Fruit fly (Drosophila melanogaster) whole organism, embryonic: Measurements from ENCODE around the gene Smu1.
A peak's percentile ranks its signal among the peaks of the same experiment; 100 is the strongest.

Source experiments
- B-H2 ChIP-seq: fragments of 200-800 bp; sonication (Bioruptor generic); optimal IDR thresholded peaks from 2 replicates; lab custom pipeline; 2018; ENCODE audit warnings: missing biosample characterization, mild to moderate bottlenecking, missing genetic modification characterization
- CG10274 ChIP-seq: fragments of 200-800 bp; sonication (Bioruptor generic); optimal IDR thresholded peaks from 3 replicates; lab custom pipeline; 2017; ENCODE audit warnings: missing biosample characterization, mild to moderate bottlenecking, missing genetic modification characterization
- CG11093 ChIP-seq: fragments of 200-800 bp; sonication (Bioruptor generic); IDR thresholded peaks from 3 replicates; pipeline ENCODE4 v1.3.6; 2022; ENCODE audit warnings: missing biosample characterization, missing genetic modification characterization
- CG11456 ChIP-seq: fragments of 200-800 bp; sonication (Bioruptor generic); IDR thresholded peaks from 3 replicates; pipeline ENCODE4 v1.3.6; 2022; ENCODE audit warnings: missing biosample characterization, missing genetic modification characterization
- CG11560 ChIP-seq: fragments of 200-800 bp; sonication (Bioruptor generic); IDR thresholded peaks from 3 replicates; pipeline ENCODE4 v1.3.6; 2022; ENCODE audit warnings: missing biosample characterization, missing genetic modification characterization
- CG11723 ChIP-seq: fragments of 200-800 bp; sonication (Bioruptor generic); optimal IDR thresholded peaks from 2 replicates; lab custom pipeline; 2017; ENCODE audit warnings: missing biosample characterization, mild to moderate bottlenecking, missing genetic modification characterization
- CG12155 ChIP-seq: fragments of 200-800 bp; sonication (Bioruptor generic); optimal IDR thresholded peaks from 3 replicates; lab custom pipeline; 2016; ENCODE audit warnings: missing biosample characterization, missing genetic modification characterization
- CG15269 ChIP-seq: fragments of 200-800 bp; sonication (Bioruptor generic); optimal IDR thresholded peaks from 2 replicates; lab custom pipeline; 2018; ENCODE audit warnings: missing biosample characterization, mild to moderate bottlenecking, missing genetic modification characterization, moderate library complexity
- CG15514 ChIP-seq: fragments of 200-800 bp; sonication (Bioruptor generic); optimal IDR thresholded peaks from 3 replicates; lab custom pipeline; 2017; ENCODE audit warnings: missing biosample characterization, missing genetic modification characterization, mild to moderate bottlenecking, moderate library complexity, missing genetic modification reagents
- CG17802 ChIP-seq: fragments of 200-800 bp; sonication (Bioruptor generic); optimal IDR thresholded peaks from 2 replicates; lab custom pipeline; 2018; ENCODE audit warnings: missing biosample characterization, mild to moderate bottlenecking, missing genetic modification characterization, moderate library complexity
- CG2120 ChIP-seq: fragments of 200-800 bp; sonication (Bioruptor generic); optimal IDR thresholded peaks from 3 replicates; lab custom pipeline; 2016; ENCODE audit warnings: missing biosample characterization, missing genetic modification characterization
- CG3065 ChIP-seq: fragments of 200-800 bp; sonication (Bioruptor generic); optimal IDR thresholded peaks from 2 replicates; lab custom pipeline; 2016; ENCODE audit warnings: missing biosample characterization, missing genetic modification characterization
- CG33213 ChIP-seq: fragments of 200-800 bp; sonication (Bioruptor generic); optimal IDR thresholded peaks from 3 replicates; lab custom pipeline; 2016; ENCODE audit warnings: missing biosample characterization, missing genetic modification characterization
- CG42726 ChIP-seq: fragments of 200-800 bp; sonication (Bioruptor generic); IDR thresholded peaks from 2 replicates; pipeline ENCODE4 v1.3.6; 2022; ENCODE audit warnings: missing biosample characterization, missing genetic modification characterization; ENCODE audit not compliant: partially characterized antibody
- CG4404 ChIP-seq: fragments of 200-800 bp; sonication (Bioruptor generic); IDR thresholded peaks from 2 replicates; pipeline ENCODE4 v1.3.6; 2022; ENCODE audit warnings: missing biosample characterization, missing genetic modification characterization
- CG4707 ChIP-seq: fragments of 200-800 bp; sonication (Bioruptor generic); optimal IDR thresholded peaks from 2 replicates; lab custom pipeline; 2018; ENCODE audit warnings: missing biosample characterization, mild to moderate bottlenecking, missing genetic modification characterization, moderate library complexity
- CG6689 ChIP-seq: fragments of 200-800 bp; sonication (Bioruptor generic); IDR thresholded peaks from 2 replicates; pipeline ENCODE4 v1.3.6; 2022; ENCODE audit warnings: missing biosample characterization, missing genetic modification characterization
- CG8290 ChIP-seq, 3 experiments: fragments of 200-800 bp; sonication (Bioruptor generic); optimal IDR thresholded peaks; 2 replicates each; lab custom pipeline; 2016 to 2019; ENCODE audit warnings: missing biosample characterization in 3 of 3, missing genetic modification characterization in 3 of 3, mild to moderate bottlenecking in 2 of 3, moderate library complexity in 1 of 3
- CG8388 ChIP-seq: fragments of 200-800 bp; sonication (Bioruptor generic); optimal IDR thresholded peaks from 2 replicates; lab custom pipeline; 2019; ENCODE audit warnings: missing biosample characterization, mild to moderate bottlenecking, missing genetic modification characterization, moderate library complexity
- CG8478 ChIP-seq: fragments of >200 bp; optimal IDR thresholded peaks from 2 replicates; lab custom pipeline; 2018
- CkIIα-i1 ChIP-seq: fragments of 200-800 bp; sonication (Bioruptor generic); IDR thresholded peaks from 2 replicates; pipeline ENCODE4 v1.3.6; 2022; ENCODE audit warnings: missing biosample characterization, missing genetic modification characterization
- Ets65A ChIP-seq: fragments of 200-800 bp; sonication (Bioruptor generic); peaks from one replicate; lab custom pipeline; 2016; ENCODE audit warnings: missing biosample characterization, missing genetic modification characterization
- HmgZ ChIP-seq: fragments of 200-800 bp; sonication (Bioruptor generic); optimal IDR thresholded peaks from 2 replicates; lab custom pipeline; 2018; ENCODE audit warnings: missing biosample characterization, mild to moderate bottlenecking, missing genetic modification characterization
- Hr78 ChIP-seq, 2 experiments: fragments of 200-800 bp in 1 of 2; fragments of >200 bp in 1 of 2; sonication (Bioruptor generic) in 1 of 2; optimal IDR thresholded peaks; 2 replicates each; lab custom pipeline; 2017 to 2019; ENCODE audit warnings: missing biosample characterization in 2 of 2, missing genetic modification characterization in 2 of 2, mild to moderate bottlenecking in 1 of 2, moderate library complexity in 1 of 2
- Kr ChIP-seq: fragments of 200-800 bp; sonication (Bioruptor generic); optimal IDR thresholded peaks from 2 replicates; lab custom pipeline; 2017; ENCODE audit warnings: missing biosample characterization, mild to moderate bottlenecking, missing genetic modification characterization
- Lpt ChIP-seq: fragments of >200 bp; optimal IDR thresholded peaks from 2 replicates; lab custom pipeline; 2018; ENCODE audit warnings: missing biosample characterization, missing genetic modification characterization
- Med ChIP-seq: fragments of 200-800 bp; sonication (Bioruptor generic); peaks from one replicate; lab custom pipeline; 2016; ENCODE audit warnings: missing biosample characterization, missing genetic modification characterization, mild to moderate bottlenecking, inconsistent platforms, moderate library complexity
- NC2α ChIP-seq: fragments of 200-800 bp; sonication (Bioruptor generic); optimal IDR thresholded peaks from 2 replicates; lab custom pipeline; 2016; ENCODE audit warnings: missing biosample characterization, missing genetic modification characterization
- Oli ChIP-seq: fragments of 200-800 bp; sonication (Bioruptor generic); optimal IDR thresholded peaks from 2 replicates; lab custom pipeline; 2018; ENCODE audit warnings: missing biosample characterization, mild to moderate bottlenecking, missing genetic modification characterization, moderate library complexity
- Rx ChIP-seq: fragments of 200-800 bp; sonication (Bioruptor generic); IDR thresholded peaks from 2 replicates; pipeline ENCODE4 v1.3.6; 2022; ENCODE audit warnings: missing biosample characterization, missing genetic modification characterization
- Spps ChIP-seq: fragments of 200-800 bp; sonication (Bioruptor generic); optimal IDR thresholded peaks from 2 replicates; lab custom pipeline; 2018; ENCODE audit warnings: missing biosample characterization, mild to moderate bottlenecking, missing genetic modification characterization
- ap ChIP-seq: fragments of 200-800 bp; sonication (Bioruptor generic); IDR thresholded peaks from 2 replicates; pipeline ENCODE4 v1.3.6; 2022; ENCODE audit warnings: missing biosample characterization, missing genetic modification characterization
- bab2 ChIP-seq: fragments of 200-800 bp; sonication (Bioruptor generic); optimal IDR thresholded peaks from 2 replicates; lab custom pipeline; 2016; ENCODE audit warnings: missing biosample characterization, missing genetic modification characterization
- bigmax ChIP-seq: fragments of 200-800 bp; sonication (Bioruptor generic); optimal IDR thresholded peaks from 2 replicates; lab custom pipeline; 2018; ENCODE audit warnings: missing biosample characterization, mild to moderate bottlenecking, missing genetic modification characterization
- chn ChIP-seq: fragments of 200-800 bp; sonication (Bioruptor generic); optimal IDR thresholded peaks from 2 replicates; lab custom pipeline; 2016; ENCODE audit warnings: missing biosample characterization, missing genetic modification characterization
- gce ChIP-seq: fragments of 200-800 bp; sonication (Bioruptor generic); IDR thresholded peaks from 3 replicates; pipeline ENCODE4 v1.3.6; 2022; ENCODE audit warnings: missing biosample characterization, missing genetic modification characterization
- inv ChIP-seq: fragments of 200-800 bp; sonication (Bioruptor generic); IDR thresholded peaks from 2 replicates; pipeline ENCODE4 v1.3.6; 2022; ENCODE audit warnings: missing biosample characterization, missing genetic modification characterization; ENCODE audit not compliant: partially characterized antibody
- kay ChIP-seq: fragments of 200-800 bp; sonication (Bioruptor generic); optimal IDR thresholded peaks from 2 replicates; lab custom pipeline; 2016; ENCODE audit warnings: missing biosample characterization, missing genetic modification characterization
- klu ChIP-seq: fragments of 200-800 bp; sonication (Bioruptor generic); IDR thresholded peaks from 2 replicates; pipeline ENCODE4 v1.3.6; 2022; ENCODE audit warnings: missing biosample characterization, missing genetic modification characterization
- mld ChIP-seq: fragments of 200-800 bp; sonication (Bioruptor generic); IDR thresholded peaks from 3 replicates; pipeline ENCODE4 v1.3.6; 2022; ENCODE audit warnings: missing biosample characterization, missing genetic modification characterization; ENCODE audit not compliant: partially characterized antibody
- pum ChIP-seq: fragments of 200-800 bp; sonication (Bioruptor generic); optimal IDR thresholded peaks from 2 replicates; lab custom pipeline; 2016; ENCODE audit warnings: missing biosample characterization, missing genetic modification characterization
- ro ChIP-seq: fragments of 200-800 bp; sonication (Bioruptor generic); IDR thresholded peaks from 2 replicates; pipeline ENCODE4 v1.3.6; 2022; ENCODE audit warnings: missing biosample characterization, missing genetic modification characterization
- row ChIP-seq: fragments of 200-800 bp; sonication (Bioruptor generic); IDR thresholded peaks from 3 replicates; pipeline ENCODE4 v1.3.6; 2022; ENCODE audit warnings: missing biosample characterization, missing genetic modification characterization
- sna ChIP-seq: fragments of 200-800 bp; sonication (Bioruptor generic); IDR thresholded peaks from 2 replicates; pipeline ENCODE4 v1.3.6; 2022; ENCODE audit warnings: missing biosample characterization, missing genetic modification characterization; ENCODE audit not compliant: partially characterized antibody
- sug ChIP-seq: fragments of 200-800 bp; optimal IDR thresholded peaks from 2 replicates; lab custom pipeline; 2019; ENCODE audit warnings: missing biosample characterization, mild to moderate bottlenecking, missing genetic modification characterization, moderate library complexity
- tio ChIP-seq: fragments of 200-800 bp; sonication (Bioruptor generic); optimal IDR thresholded peaks from 2 replicates; lab custom pipeline; 2017; ENCODE audit warnings: missing biosample characterization, missing genetic modification characterization, inconsistent platforms
- tna ChIP-seq: fragments of 200-800 bp; sonication (Bioruptor generic); IDR thresholded peaks from 2 replicates; pipeline ENCODE4 v1.3.6; 2022; ENCODE audit warnings: missing biosample characterization, missing genetic modification characterization; ENCODE audit not compliant: partially characterized antibody
- tup ChIP-seq: fragments of 200-800 bp; sonication (Bioruptor generic); optimal IDR thresholded peaks from 2 replicates; lab custom pipeline; 2016; ENCODE audit warnings: missing biosample characterization, mild to moderate bottlenecking, missing genetic modification characterization, moderate library complexity
- vfl ChIP-seq: fragments of 200-800 bp; sonication (Bioruptor generic); optimal IDR thresholded peaks from 2 replicates; lab custom pipeline; 2016; ENCODE audit warnings: missing biosample characterization, missing genetic modification characterization
- wdn ChIP-seq: fragments of 200-800 bp; sonication (Bioruptor generic); IDR thresholded peaks from 2 replicates; pipeline ENCODE4 v1.3.6; 2022; ENCODE audit warnings: missing biosample characterization, missing genetic modification characterization

The Smu1 gene

DNA sequence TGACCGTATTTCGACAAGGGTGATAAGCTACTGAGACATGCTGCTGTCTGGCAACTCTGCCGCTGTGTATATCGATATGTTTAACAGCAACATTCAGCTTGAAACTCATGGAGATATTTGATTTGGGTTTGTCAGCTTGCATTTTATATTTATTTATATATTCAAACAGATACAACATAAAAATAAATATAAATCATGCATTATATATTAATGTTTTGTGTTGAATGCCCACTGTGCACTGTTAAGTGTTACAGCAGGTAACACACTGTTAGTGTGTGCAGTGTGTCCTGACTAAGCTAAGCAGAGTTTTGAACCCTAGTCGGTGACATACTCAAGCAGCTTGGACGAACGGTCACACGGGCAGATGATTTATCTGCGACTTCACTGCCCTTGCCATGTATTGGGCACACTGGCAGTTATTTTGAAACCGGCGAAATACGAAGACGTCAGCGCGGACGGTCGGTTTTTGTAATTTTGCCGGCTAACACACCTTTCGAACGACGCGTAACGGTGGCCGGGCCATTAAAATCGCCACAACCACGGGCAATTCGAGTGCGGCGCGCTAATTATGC lies 2.6 kb upstream of the Smu1 start, which contains the start of the genes snRNP-U1-C and gukh (continued):
- TF ChIP-seq ap (GFP tag; lab: Robert Waterston, UW), result peak; percentile 81
- peak; percentile 55 for TF ChIP-seq CG42726
- TF ChIP-seq Oli, result peak; percentile 77
- peak; percentile 90 for TF ChIP-seq Med (GFP tag; lab: Kevin White, UChicago)
- no peak for TF ChIP-seq Lpt
- TF ChIP-seq sug, result peak; percentile 80
- peak; percentile 78 for TF ChIP-seq CG17802 (tag; lab: Kevin White, UChicago)
- TF ChIP-seq CG11456 (GFP tag; lab: Robert Waterston, UW), result peak; percentile 84
- TF ChIP-seq chn (GFP tag; lab: Kevin White, UChicago), result peak; percentile 31
- TF ChIP-seq CG10274, result no peak
- TF ChIP-seq Kr (GFP tag; lab: Kevin White, UChicago), result no peak
- no peak for TF ChIP-seq CG8478
- TF ChIP-seq kay (GFP tag; lab: Kevin White, UChicago), result peak; percentile 47
- TF ChIP-seq row (GFP tag; lab: Robert Waterston, UW), result peak; percentile 95
- TF ChIP-seq Rx (GFP tag; lab: Robert Waterston, UW), result peak; percentile 48
- TF ChIP-seq CG6689 (GFP tag; lab: Robert Waterston, UW), result peak; percentile 72
- peak; percentile 87 for TF ChIP-seq B-H2 (GFP tag; lab: Kevin White, UChicago)
- no peak for TF ChIP-seq CkIIα-i1 (GFP tag; lab: Robert Waterston, UW)
- TF ChIP-seq CG11560, result peak; percentile 68; the same call in 2 of the 3 replicates
- TF ChIP-seq ro, result no peak
- TF ChIP-seq bigmax (GFP tag; lab: Kevin White, UChicago), result no peak
- TF ChIP-seq wdn (GFP tag; lab: Robert Waterston, UW), result peak; percentile 85
- TF ChIP-seq tup (GFP tag; lab: Kevin White, UChicago), result peak; percentile 73
- no peak for TF ChIP-seq pum (GFP tag; lab: Kevin White, UChicago)
- TF ChIP-seq klu (GFP tag; lab: Robert Waterston, UW), result peak; percentile 80
- peak; percentile 88 for TF ChIP-seq HmgZ (tag; lab: Kevin White, UChicago)
- TF ChIP-seq mld (GFP tag; lab: Robert Waterston, UW), result no peak
- no peak for TF ChIP-seq Hr78 (GFP tag; optimal IDR thresholded peaks at IDR 0.05; lab: Kevin White, UChicago)
- peak; percentile 79 for TF ChIP-seq CG3065 (GFP tag; lab: Kevin White, UChicago)
- TF ChIP-seq vfl, result peak; percentile 48
- TF ChIP-seq tna, result no peak
- peak; percentile 52 for TF ChIP-seq CG33213 (GFP tag; lab: Kevin White, UChicago)
- peak; percentile 98 for TF ChIP-seq CG4707 (GFP tag; lab: Kevin White, UChicago)
- peak; percentile 45 for TF ChIP-seq bab2
- no peak for TF ChIP-seq NC2α
- TF ChIP-seq CG8388 (GFP tag; lab: Kevin White, UChicago), result peak; percentile 76
- TF ChIP-seq CG11093 (GFP tag; lab: Robert Waterston, UW), result peak; percentile 67; the same call in 1 of the 3 replicates
- peak; percentile 50 for TF ChIP-seq Spps (tag; lab: Kevin White, UChicago)
- TF ChIP-seq CG8290 (GFP tag; optimal IDR thresholded peaks at IDR 0.05; lab: Kevin White, UChicago), result peak; percentile 76
- peak in 1 of 2 experiments; percentile 91 for TF ChIP-seq CG8290 (tag; optimal IDR thresholded peaks at IDR 0.05; lab: Kevin White, UChicago)
- TF ChIP-seq CG15514 (GFP tag; lab: Kevin White, UChicago), result peak; percentile 79
- TF ChIP-seq CG2120 (GFP tag; lab: Kevin White, UChicago), result peak; percentile 84
- no peak for TF ChIP-seq Ets65A (GFP tag; lab: Kevin White, UChicago)
- peak; percentile 53 for TF ChIP-seq inv (GFP tag; lab: Robert Waterston, UW)
- peak; percentile 87 for TF ChIP-seq CG12155
- TF ChIP-seq sna (GFP tag; lab: Robert Waterston, UW), result peak; percentile 84
- TF ChIP-seq tio (GFP tag; lab: Kevin White, UChicago), result peak; percentile 74
- TF ChIP-seq gce (GFP tag; lab: Robert Waterston, UW), result peak; percentile 29; the same call in 1 of the 3 replicates
- peak; percentile 65 for TF ChIP-seq CG11723 (GFP tag; lab: Kevin White, UChicago)
- TF ChIP-seq CG15269 (tag; lab: Kevin White, UChicago), result peak; percentile 86
- TF ChIP-seq CG4404 (GFP tag; lab: Robert Waterston, UW), result peak; percentile 70
